Worm (Caenorhabditis elegans) whole organism, midembryonic: ENCODE data around the gene sri-32.

Experiments
- T22C8.4 ChIP-seq: fragments of 200-800 bp; sonication (Bioruptor generic); IDR thresholded peaks from 2 replicates; pipeline ENCODE4 v1.3.6; 2022; ENCODE audit warnings: missing genetic modification characterization, missing compliant biosample characterization
- cog-1 ChIP-seq: sonication (generic microtip); optimal IDR thresholded peaks from 2 replicates; lab custom pipeline; 2016; ENCODE audit warnings: missing genetic modification characterization, missing compliant biosample characterization
- flt-1 ChIP-seq: fragments of 200-800 bp; sonication (Bioruptor generic); IDR thresholded peaks from 2 replicates; pipeline ENCODE4 v1.3.6; 2022; ENCODE audit warnings: missing genetic modification characterization, missing compliant biosample characterization
- klf-2 ChIP-seq: fragments of 200-800 bp; sonication (Bioruptor generic); conservative IDR thresholded peaks from 2 replicates; pipeline ENCODE4 v1.3.6; 2022; ENCODE audit warnings: missing genetic modification reagents, missing genetic modification characterization, missing compliant biosample characterization
- med-1 ChIP-seq: sonication (generic microtip); optimal IDR thresholded peaks from 2 replicates; lab custom pipeline; 2017; ENCODE audit warnings: missing genetic modification characterization, mild to moderate bottlenecking, missing compliant biosample characterization, antibody characterized with exemption, missing genetic modification reagents; ENCODE audit not compliant: insufficient read depth
- ref-1 ChIP-seq: fragments of 200-800 bp; sonication (Bioruptor generic); conservative IDR thresholded peaks from 2 replicates; pipeline ENCODE4 v1.3.6; 2022; ENCODE audit warnings: missing genetic modification reagents, missing genetic modification characterization, missing compliant biosample characterization
- tab-1 ChIP-seq: fragments of 200-800 bp; sonication (Bioruptor generic); IDR thresholded peaks from 2 replicates; pipeline ENCODE4 v1.3.6; 2022; ENCODE audit warnings: missing genetic modification characterization, missing compliant biosample characterization
- ztf-23 ChIP-seq: fragments of 200-800 bp; sonication (Bioruptor generic); IDR thresholded peaks from 2 replicates; pipeline ENCODE4 v1.3.6; 2022; ENCODE audit warnings: missing genetic modification reagents, missing genetic modification characterization, missing compliant biosample characterization

ce11 chrII:3109533-3109932, 44.8 kb downstream of the sri-32 start:
- TF ChIP-seq tab-1 (GFP tag; lab: Robert Waterston, UW) (no peak), T22C8.4 (no peak), ztf-23 (GFP tag; lab: Robert Waterston, UW) (no peak), flt-1 (GFP tag; lab: Robert Waterston, UW) (no peak), cog-1 (tag; lab: Kevin White, UChicago) (no peak), ref-1 (GFP tag; lab: Robert Waterston, UW) (no peak), klf-2 (GFP tag; lab: Robert Waterston, UW) (no peak), med-1 (GFP tag; lab: Kevin White, UChicago) (no peak)
